Worm (Caenorhabditis elegans) whole organism, L2 larva: ENCODE measurements around the gene T16H12.13.

Experiments used
- aly-2 ChIP-seq: fragments of 150-350 bp; optimal IDR thresholded peaks from 2 replicates; lab custom pipeline; 2014; ENCODE audit warnings: missing biosample characterization, missing genetic modification characterization
- ama-1 ChIP-seq: fragments of 150-350 bp; optimal IDR thresholded peaks from 2 replicates; lab custom pipeline; 2018; ENCODE audit warnings: inconsistent platforms
- lin-11 ChIP-seq: fragments of 150-350 bp; sonication (generic microtip); optimal IDR thresholded peaks from 2 replicates; lab custom pipeline; 2014; ENCODE audit warnings: missing biosample characterization, missing genetic modification characterization, inconsistent platforms, mixed read lengths

- TF ChIP-seq lin-11 (tag; lab: Kevin White, UChicago): no peak
- no peak for TF ChIP-seq aly-2 (tag; lab: Kevin White, UChicago)
- TF ChIP-seq ama-1 (lab: Kevin White, UChicago): no peak
These were observed 7.1 kb upstream of the T16H12.13 start, which contains the start of gene T16G12.9 for ce11 chrIII:10078151-10078550.
